Worm (Caenorhabditis elegans): ENCODE measurements around the gene F44E7.7.
"Not testable (repeated sequence)": the region's sequence is repeated elsewhere in the genome, so short reads cannot be mapped to it uniquely, and the experiment has no call there.

F44E7.7 gene

ce11 chrV:5760132-5760531, 25.1 kb downstream of the F44E7.7 start, which contains the start of gene C53A3.1:
TSS of gene C53A3.1 (minus strand) at chrV:5760232.
- no peak for TF ChIP-seq drap-1 (GFP tag; optimal IDR thresholded peaks at IDR 0.05)
- TF ChIP-seq unc-120 (tag; optimal IDR thresholded peaks at IDR 0.05; ENCODE audit: poor library complexity, severe bottlenecking) = no peak
- no peak for TF ChIP-seq unc-62 (GFP tag; optimal IDR thresholded peaks at IDR 0.05)
- TF ChIP-seq M03D4.4 (tag; optimal IDR thresholded peaks at IDR 0.05) = no peak
- no peak for TF ChIP-seq pha-4 (tag; optimal IDR thresholded peaks at IDR 0.05)

DNA sequence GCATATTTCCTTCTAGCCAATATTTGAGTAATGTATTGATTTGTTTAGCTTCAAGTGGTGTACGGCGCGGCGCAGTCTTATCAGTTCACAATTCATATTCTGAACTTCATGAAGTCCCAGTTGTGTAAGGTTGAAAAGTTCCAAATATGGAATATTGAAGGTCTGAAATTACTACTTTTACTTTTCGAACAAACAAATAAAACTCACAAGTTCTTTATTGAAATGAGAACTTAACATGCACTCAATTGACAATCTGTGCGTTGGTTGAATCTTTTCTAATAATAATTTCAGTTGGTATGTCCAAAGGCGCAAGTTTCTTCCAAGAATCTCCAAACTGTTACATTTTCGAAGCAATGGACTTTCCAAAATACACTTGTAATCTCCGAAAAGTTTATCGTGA, 26.5 kb downstream of the F44E7.7 start, which contains the start of gene C53A3.4:
C53A3.4 (minus strand) TSS at position 101 of the 400 bp plus-strand sequence.
- TF ChIP-seq bed-3 (GFP tag; optimal IDR thresholded peaks at IDR 0.05) = no peak
- TF ChIP-seq ztf-11 (tag; optimal IDR thresholded peaks at IDR 0.05) = no peak
- no peak for TF ChIP-seq unc-39 (tag; optimal IDR thresholded peaks at IDR 0.05)
- TF ChIP-seq unc-120 (tag; optimal IDR thresholded peaks at IDR 0.05; ENCODE audit: poor library complexity, severe bottlenecking) = no peak
- TF ChIP-seq blmp-1 (tag; optimal IDR thresholded peaks at IDR 0.05) = no peak

ce11 chrV:5756193-5756592, 29.1 kb downstream of the F44E7.7 start, which contains the start of gene C53A3.3:
TSS of gene C53A3.3 (plus strand) at chrV:5756493.
- TF ChIP-seq unc-120 (tag; optimal IDR thresholded peaks at IDR 0.05; ENCODE audit: poor library complexity, severe bottlenecking) = no peak
- no peak for TF ChIP-seq elt-3 (tag; optimal IDR thresholded peaks at IDR 0.05)
- TF ChIP-seq mls-2 (tag; optimal IDR thresholded peaks at IDR 0.05) = no peak

DNA sequence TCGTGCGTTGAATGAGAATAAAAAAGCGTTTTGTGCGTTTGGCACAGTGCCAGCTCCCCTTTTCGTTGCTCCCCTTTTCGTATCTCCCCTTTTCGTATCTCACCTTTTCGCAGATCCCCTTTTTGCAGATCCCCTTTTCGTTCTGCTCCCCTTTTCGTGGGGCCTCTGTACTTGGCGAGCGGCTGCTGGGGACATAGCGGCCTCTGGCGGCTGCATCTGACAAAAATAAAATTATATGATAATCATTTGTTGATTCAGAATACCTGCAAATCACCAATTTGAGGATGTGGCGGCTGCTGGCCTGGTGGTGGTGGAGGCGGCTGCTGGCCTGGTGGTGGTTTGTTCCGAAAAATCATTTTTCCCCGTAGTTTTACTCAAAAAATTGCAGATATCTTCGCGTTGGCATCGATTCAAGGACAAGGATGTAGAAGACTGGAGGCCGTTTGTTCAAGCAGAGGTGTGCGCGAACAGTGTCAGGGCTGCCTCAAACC, 30.0 kb downstream of the F44E7.7 start, which contains the start of gene K09H11.11:
K09H11.11 (minus strand) TSS at position 51 of the 491 bp plus-strand sequence.
- not testable (repeated sequence) for TF ChIP-seq pha-4 (tag; optimal IDR thresholded peaks at IDR 0.05); drap-1 (GFP tag; optimal IDR thresholded peaks at IDR 0.05); ces-1 (GFP tag; optimal IDR thresholded peaks at IDR 0.05)

DNA sequence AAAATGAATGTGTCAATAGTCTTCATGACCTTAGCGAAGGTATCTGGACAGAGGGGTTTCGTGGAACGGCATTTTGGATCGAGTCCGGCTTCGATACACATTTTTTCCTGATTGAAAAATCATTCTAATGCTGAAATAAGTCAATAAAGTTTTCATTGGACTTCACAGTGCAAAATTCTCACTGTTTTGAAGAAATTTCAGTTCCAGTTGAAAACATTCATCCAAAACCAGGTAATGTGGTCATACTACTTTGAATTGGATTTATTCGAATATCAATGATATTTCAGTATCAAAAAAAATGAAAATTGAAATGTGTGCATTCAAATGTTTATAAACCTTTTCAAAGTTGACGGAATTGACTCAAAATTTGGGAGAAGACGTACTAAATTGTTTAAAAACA, 31.8 kb downstream of the F44E7.7 start, which contains the start of gene pgph-1:
pgph-1 (minus strand) TSS at position 101 of the 400 bp plus-strand sequence.
- TF ChIP-seq zip-8 (tag; optimal IDR thresholded peaks at IDR 0.05) (no peak), unc-120 (tag; optimal IDR thresholded peaks at IDR 0.05; ENCODE audit: poor library complexity, severe bottlenecking) (no peak), nhr-76 (tag; optimal IDR thresholded peaks at IDR 0.05) (no peak), nhr-237 (tag; optimal IDR thresholded peaks at IDR 0.05) (no peak), flh-1 (GFP tag; optimal IDR thresholded peaks at IDR 0.05) (no peak), sptf-1 (tag; optimal IDR thresholded peaks at IDR 0.05) (no peak), mls-2 (tag; optimal IDR thresholded peaks at IDR 0.05) (no peak), snpc-4 (tag; optimal IDR thresholded peaks at IDR 0.05) (no peak), ceh-83 (GFP tag; optimal IDR thresholded peaks at IDR 0.05) (no peak), ceh-43 (GFP tag; optimal IDR thresholded peaks at IDR 0.05) (no peak), elt-3 (tag; optimal IDR thresholded peaks at IDR 0.05) (no peak), tbx-8 (GFP tag; optimal IDR thresholded peaks at IDR 0.05) (no peak), bed-3 (GFP tag; optimal IDR thresholded peaks at IDR 0.05) (no peak), drap-1 (GFP tag; optimal IDR thresholded peaks at IDR 0.05) (no peak), nhr-2 (tag; optimal IDR thresholded peaks at IDR 0.05) (no peak), unc-62 (GFP tag; optimal IDR thresholded peaks at IDR 0.05) (no peak), nhr-28 (tag; optimal IDR thresholded peaks at IDR 0.05) (no peak)

- no peak for TF ChIP-seq sem-2 (GFP tag; optimal IDR thresholded peaks at IDR 0.05)
- TF ChIP-seq sptf-1 (tag; optimal IDR thresholded peaks at IDR 0.05) = no peak
Observed at ce11 chrV:5747519-5747918, 37.8 kb downstream of the F44E7.7 start, which contains the start of gene acds-10. TSS of gene acds-10 (plus strand) at chrV:5747819.

- TF ChIP-seq sem-2 (GFP tag; optimal IDR thresholded peaks at IDR 0.05) (no peak), elt-3 (tag; optimal IDR thresholded peaks at IDR 0.05) (no peak), blmp-1 (tag; optimal IDR thresholded peaks at IDR 0.05) (no peak), mab-5 (tag; optimal IDR thresholded peaks at IDR 0.05) (no peak), ces-1 (GFP tag; optimal IDR thresholded peaks at IDR 0.05) (peak; percentile 60), elt-1 (tag; optimal IDR thresholded peaks at IDR 0.05; ENCODE audit: borderline replicate concordance, insufficient read depth) (no peak), mep-1 (tag; optimal IDR thresholded peaks at IDR 0.05) (no peak)
Observed at ce11 chrV:5746237-5746636, 39.0 kb downstream of the F44E7.7 start.
